Worm (Caenorhabditis elegans) whole organism, L2 larva: Measurements from ENCODE around the gene C27A7.3.

Experiments
- alr-1 ChIP-seq: fragments of 150-350 bp; optimal IDR thresholded peaks from 2 replicates; lab custom pipeline; 2014; ENCODE audit warnings: missing biosample characterization, missing genetic modification characterization
- ama-1 ChIP-seq: fragments of 150-350 bp; optimal IDR thresholded peaks from 2 replicates; lab custom pipeline; 2018; ENCODE audit warnings: inconsistent platforms
- egl-27 ChIP-seq: sonication (generic microtip); optimal IDR thresholded peaks from 3 replicates; lab custom pipeline; 2017; ENCODE audit warnings: missing biosample characterization, missing genetic modification reagents, missing genetic modification characterization
- lin-13 ChIP-seq: fragments of 150-350 bp; optimal IDR thresholded peaks from 2 replicates; lab custom pipeline; 2014; ENCODE audit warnings: missing biosample characterization, missing genetic modification reagents, missing genetic modification characterization
- lin-39 ChIP-seq: fragments of 150-350 bp; optimal IDR thresholded peaks from 2 replicates; lab custom pipeline; 2014; ENCODE audit warnings: missing biosample characterization, missing genetic modification reagents, missing genetic modification characterization
- lsy-2 ChIP-seq, 2 experiments: fragments of 150-350 bp in 1 of 2; sonication (generic microtip) in 1 of 2; optimal IDR thresholded peaks; 2 replicates each; lab custom pipeline; 2014 to 2017; ENCODE audit warnings: missing biosample characterization in 2 of 2, missing genetic modification characterization in 2 of 2
- nhr-21 ChIP-seq: fragments of 150-350 bp; optimal IDR thresholded peaks from 2 replicates; lab custom pipeline; 2014; ENCODE audit warnings: missing biosample characterization, missing genetic modification characterization
- nhr-23 ChIP-seq: fragments of 150-350 bp; optimal IDR thresholded peaks from 2 replicates; lab custom pipeline; 2014; ENCODE audit warnings: missing biosample characterization, missing genetic modification reagents, missing genetic modification characterization
- nhr-237 ChIP-seq: fragments of 150-350 bp; optimal IDR thresholded peaks from 2 replicates; lab custom pipeline; 2014; ENCODE audit warnings: missing biosample characterization, missing genetic modification characterization
- nhr-6 ChIP-seq: fragments of 150-350 bp; optimal IDR thresholded peaks from 2 replicates; lab custom pipeline; 2014; ENCODE audit warnings: missing biosample characterization, missing genetic modification characterization
- peb-1 ChIP-seq: fragments of 150-350 bp; optimal IDR thresholded peaks from 2 replicates; lab custom pipeline; 2014; ENCODE audit warnings: missing biosample characterization, missing genetic modification characterization
- skn-1 ChIP-seq: sonication (generic microtip); optimal IDR thresholded peaks from 2 replicates; lab custom pipeline; 2017; ENCODE audit warnings: missing biosample characterization, missing genetic modification characterization
- snpc-4 ChIP-seq: fragments of 150-350 bp; optimal IDR thresholded peaks from 2 replicates; lab custom pipeline; 2014; ENCODE audit warnings: missing biosample characterization, missing genetic modification characterization

- TF ChIP-seq lin-13 = no peak
- no peak for TF ChIP-seq nhr-6
- TF ChIP-seq nhr-21 (tag; lab: Kevin White, UChicago) = no peak
- TF ChIP-seq nhr-23 (tag; lab: Kevin White, UChicago) = no peak
- TF ChIP-seq lsy-2 (tag; optimal IDR thresholded peaks at IDR 0.05; lab: Kevin White, UChicago) = no peak
- TF ChIP-seq skn-1 = no peak
- TF ChIP-seq lin-39 (tag; lab: Kevin White, UChicago) = no peak
- no peak for TF ChIP-seq ama-1 (lab: Kevin White, UChicago)
- TF ChIP-seq egl-27 (tag; lab: Kevin White, UChicago) = no peak
- TF ChIP-seq nhr-237 = no peak
- TF ChIP-seq snpc-4 = no peak
- no peak for TF ChIP-seq peb-1 (tag; lab: Kevin White, UChicago)
- no peak for TF ChIP-seq alr-1 (tag; lab: Kevin White, UChicago)
These were observed 20.4 kb downstream of the C27A7.3 start for ce11 chrV:12161157-12161556.
